Worm (Caenorhabditis elegans) whole organism, young adult: ENCODE data around the gene W04H10.2.

Experiments used
- B0019.2 ChIP-seq: fragments of 200-800 bp; sonication (Bioruptor generic); conservative IDR thresholded peaks from 2 replicates; pipeline ENCODE4 v1.3.6; 2022; ENCODE audit warnings: missing genetic modification reagents, missing genetic modification characterization, missing compliant biosample characterization
- Y53F4B.3 ChIP-seq: fragments of 200-800 bp; sonication (Bioruptor generic); IDR thresholded peaks from 2 replicates; pipeline ENCODE4 v1.3.6; 2022; ENCODE audit warnings: missing genetic modification reagents, missing genetic modification characterization, missing compliant biosample characterization
- ama-1 ChIP-seq, 3 experiments: fragments of 150-350 bp in 1 of 3; sonication (generic microtip) in 2 of 3; optimal IDR thresholded peaks; 2 replicates each; lab custom pipeline; 2014 to 2018; ENCODE audit warnings: missing biosample characterization in 2 of 3, missing genetic modification characterization in 2 of 3, missing genetic modification reagents in 2 of 3
- egl-44 ChIP-seq: fragments of 200-800 bp; sonication (Bioruptor generic); IDR thresholded peaks from 2 replicates; pipeline ENCODE4 v1.3.6; 2022; ENCODE audit warnings: missing genetic modification reagents, missing genetic modification characterization, missing compliant biosample characterization
- lsl-1 ChIP-seq: fragments of 200-800 bp; sonication (Bioruptor generic); optimal IDR thresholded peaks from 2 replicates; lab custom pipeline; 2018; ENCODE audit warnings: mild to moderate bottlenecking, missing genetic modification characterization, moderate library complexity, missing compliant biosample characterization
- mxl-1 ChIP-seq: sonication (generic microtip); optimal IDR thresholded peaks from 2 replicates; lab custom pipeline; 2016; ENCODE audit warnings: missing genetic modification characterization, missing compliant biosample characterization
- repo-1 ChIP-seq: sonication (generic microtip); optimal IDR thresholded peaks from 2 replicates; lab custom pipeline; 2017; ENCODE audit warnings: mild to moderate bottlenecking, missing genetic modification characterization, missing compliant biosample characterization
- sea-2 ChIP-seq: fragments of 200-800 bp; sonication (Bioruptor generic); IDR thresholded peaks from 2 replicates; pipeline ENCODE4 v1.3.6; 2022; ENCODE audit warnings: missing genetic modification characterization, missing compliant biosample characterization
- tlf-1 ChIP-seq: fragments of 200-800 bp; sonication (Bioruptor generic); optimal IDR thresholded peaks from 2 replicates; lab custom pipeline; 2018; ENCODE audit warnings: mild to moderate bottlenecking, missing genetic modification characterization, missing compliant biosample characterization
- ztf-25 ChIP-seq: fragments of 200-800 bp; sonication (Bioruptor generic); IDR thresholded peaks from 2 replicates; pipeline ENCODE4 v1.3.6; 2022; ENCODE audit warnings: missing genetic modification reagents, missing genetic modification characterization, missing compliant biosample characterization

ce11 chrII:584321-584848 is 21.0 kb upstream of the W04H10.2 start, which contains the start of the genes W08F4.12 and W08F4.13:
- no peak for TF ChIP-seq Y53F4B.3 (GFP tag; lab: Robert Waterston, UW)
- no peak for TF ChIP-seq lsl-1 (GFP tag; lab: Kevin White, UChicago)
- no peak for TF ChIP-seq repo-1 (tag; lab: Kevin White, UChicago)
- no peak for TF ChIP-seq B0019.2 (GFP tag; lab: Robert Waterston, UW)
- no peak for TF ChIP-seq ama-1 (optimal IDR thresholded peaks at IDR 0.05; lab: Kevin White, UChicago)
- no peak for TF ChIP-seq ama-1 (GFP tag; optimal IDR thresholded peaks at IDR 0.05; lab: Kevin White, UChicago)
- TF ChIP-seq sea-2 (GFP tag; lab: Robert Waterston, UW) = no peak
- TF ChIP-seq ztf-25 = no peak
- no peak for TF ChIP-seq mxl-1
- no peak for TF ChIP-seq egl-44 (GFP tag; lab: Robert Waterston, UW)
- no peak for TF ChIP-seq tlf-1
